Worm (Caenorhabditis elegans) whole organism, mixed stage, embryonic: ENCODE measurements around the gene idpb-2.

Source experiments
- ceh-39 ChIP-seq: fragments of 150-350 bp; optimal IDR thresholded peaks from 2 replicates; lab custom pipeline; 2014; ENCODE audit warnings: missing biosample characterization, missing genetic modification characterization
- elt-3 ChIP-seq: fragments of 150-350 bp; optimal IDR thresholded peaks from 2 replicates; lab custom pipeline; 2014; ENCODE audit warnings: missing biosample characterization, missing genetic modification characterization
- lsy-2 ChIP-seq: fragments of 150-350 bp; optimal IDR thresholded peaks from 2 replicates; lab custom pipeline; 2014; ENCODE audit warnings: missing biosample characterization, missing genetic modification characterization
- mab-5 ChIP-seq: fragments of 150-350 bp; optimal IDR thresholded peaks from 2 replicates; lab custom pipeline; 2014; ENCODE audit warnings: missing biosample characterization, missing genetic modification characterization
- nhr-12 ChIP-seq: fragments of 150-350 bp; optimal IDR thresholded peaks from 2 replicates; lab custom pipeline; 2014; ENCODE audit warnings: missing biosample characterization, missing genetic modification characterization
- nhr-2 ChIP-seq: fragments of 150-350 bp; optimal IDR thresholded peaks from 2 replicates; lab custom pipeline; 2014; ENCODE audit warnings: missing biosample characterization, missing genetic modification characterization
- nhr-237 ChIP-seq: fragments of 150-350 bp; optimal IDR thresholded peaks from 2 replicates; lab custom pipeline; 2014; ENCODE audit warnings: missing biosample characterization, missing genetic modification characterization
- pha-4 ChIP-seq: fragments of 150-350 bp; optimal IDR thresholded peaks from 2 replicates; lab custom pipeline; 2018; ENCODE audit warnings: missing biosample characterization, missing genetic modification reagents, missing genetic modification characterization
- tbx-8 ChIP-seq: fragments of 200-800 bp; sonication (Bioruptor generic); optimal IDR thresholded peaks from 2 replicates; lab custom pipeline; 2018; ENCODE audit warnings: mild to moderate bottlenecking, missing genetic modification characterization, moderate library complexity, missing compliant biosample characterization
- unc-39 ChIP-seq: fragments of 150-350 bp; optimal IDR thresholded peaks from 2 replicates; lab custom pipeline; 2014; ENCODE audit warnings: missing biosample characterization, missing genetic modification characterization
- unc-62 ChIP-seq: fragments of 150-350 bp; optimal IDR thresholded peaks from 2 replicates; lab custom pipeline; 2014; ENCODE audit warnings: missing biosample characterization, missing genetic modification reagents, missing genetic modification characterization
- ztf-11 ChIP-seq: fragments of 150-350 bp; optimal IDR thresholded peaks from 2 replicates; lab custom pipeline; 2014; ENCODE audit warnings: missing biosample characterization, missing genetic modification characterization

DNA sequence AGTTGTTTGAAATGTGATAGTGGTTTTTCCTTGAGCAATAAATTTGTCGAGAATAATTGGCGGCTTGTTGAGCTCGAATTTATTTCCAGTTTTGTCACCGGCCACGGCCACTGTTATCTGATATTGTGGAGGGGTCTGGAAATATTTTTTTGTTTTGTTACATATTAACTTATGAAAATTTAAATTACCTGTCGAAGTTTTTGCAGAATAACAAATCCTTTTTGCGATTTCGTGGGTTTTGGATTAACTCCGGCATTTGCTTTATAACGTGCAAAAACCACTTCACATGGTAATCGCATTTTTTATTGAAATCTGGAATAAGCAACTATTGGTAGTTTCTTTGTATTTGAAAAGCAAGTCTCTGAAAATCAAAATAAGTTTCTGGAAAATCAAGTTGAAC lies 33.3 kb downstream of the idpb-2 start, which contains the start of gene lrr-1:
- TF ChIP-seq ceh-39 (tag; lab: Kevin White, UChicago) (no peak), ztf-11 (no peak), pha-4 (tag; lab: Kevin White, UChicago) (no peak), nhr-2 (no peak), elt-3 (tag; lab: Kevin White, UChicago) (no peak), nhr-237 (tag; lab: Kevin White, UChicago) (no peak), nhr-12 (no peak), unc-62 (no peak), tbx-8 (GFP tag; lab: Kevin White, UChicago) (no peak), unc-39 (tag; lab: Kevin White, UChicago) (no peak), lsy-2 (tag; lab: Kevin White, UChicago) (no peak), mab-5 (tag; lab: Kevin White, UChicago) (no peak)
